Worm (Caenorhabditis elegans) whole organism, L1 larva: ENCODE results near the gene aqp-4.
A peak's percentile ranks its signal among the peaks of the same experiment; 100 is the strongest.

Experiments
- C04F5.9 ChIP-seq: sonication (generic microtip); optimal IDR thresholded peaks from 2 replicates; lab custom pipeline; 2016; ENCODE audit warnings: missing genetic modification characterization, missing compliant biosample characterization
- C16A3.4 ChIP-seq: fragments of 150-350 bp; optimal IDR thresholded peaks from 2 replicates; lab custom pipeline; 2014; ENCODE audit warnings: missing biosample characterization, missing genetic modification characterization
- C34B4.2 ChIP-seq: sonication (generic microtip); optimal IDR thresholded peaks from 2 replicates; lab custom pipeline; 2017; ENCODE audit warnings: mild to moderate bottlenecking, missing genetic modification characterization, missing compliant biosample characterization
- F16B12.6 ChIP-seq: fragments of 150-350 bp; optimal IDR thresholded peaks from 2 replicates; lab custom pipeline; 2014; ENCODE audit warnings: missing biosample characterization, missing genetic modification characterization
- Y116A8C.19 ChIP-seq: sonication (generic microtip); optimal IDR thresholded peaks from 2 replicates; lab custom pipeline; 2016; ENCODE audit warnings: missing compliant biosample characterization, missing genetic modification characterization, borderline replicate concordance
- aha-1 ChIP-seq: fragments of 150-350 bp; optimal IDR thresholded peaks from 2 replicates; lab custom pipeline; 2014; ENCODE audit warnings: missing biosample characterization, missing genetic modification characterization
- blmp-1 ChIP-seq: fragments of 150-350 bp; optimal IDR thresholded peaks from 2 replicates; lab custom pipeline; 2014; ENCODE audit warnings: missing biosample characterization, missing genetic modification characterization
- ceh-63 ChIP-seq: fragments of 200-800 bp; sonication (Bioruptor generic); optimal IDR thresholded peaks from 2 replicates; lab custom pipeline; 2018; ENCODE audit warnings: mild to moderate bottlenecking, missing genetic modification characterization, missing compliant biosample characterization
- ceh-82 ChIP-seq, 3 experiments: fragments of 150-350 bp in 1 of 3; sonication (generic microtip) in 2 of 3; optimal IDR thresholded peaks; 2 replicates each; lab custom pipeline; 2014 to 2017; ENCODE audit warnings: missing biosample characterization in 3 of 3, missing genetic modification characterization in 3 of 3
- ceh-88 ChIP-seq: fragments of 200-800 bp; sonication (Bioruptor generic); IDR thresholded peaks from 2 replicates; pipeline ENCODE4 v1.3.6; 2022; ENCODE audit warnings: missing genetic modification characterization, missing compliant biosample characterization
- dpl-1 ChIP-seq, 3 experiments: fragments of 150-350 bp in 2 of 3; sonication (generic microtip) in 1 of 3; optimal IDR thresholded peaks; 2 replicates each; lab custom pipeline; 2014 to 2017; ENCODE audit warnings: missing biosample characterization in 3 of 3, missing genetic modification characterization in 3 of 3, missing genetic modification reagents in 3 of 3
- dsc-1 ChIP-seq: sonication (generic microtip); optimal IDR thresholded peaks from 2 replicates; lab custom pipeline; 2016; ENCODE audit warnings: mild to moderate bottlenecking, missing genetic modification characterization, missing compliant biosample characterization
- efl-1 ChIP-seq, 4 experiments: fragments of 150-350 bp; optimal IDR thresholded peaks in 3 of 4; peaks in 1 of 4; 1 replicate in 1 of 4; 2 replicates in 3 of 4; lab custom pipeline; 2014; ENCODE audit warnings: missing biosample characterization in 2 of 4, missing genetic modification characterization in 2 of 4, missing genetic modification reagents in 2 of 4
- efl-3 ChIP-seq: fragments of 200-800 bp; sonication (Bioruptor generic); optimal IDR thresholded peaks from 2 replicates; lab custom pipeline; 2018; ENCODE audit warnings: mild to moderate bottlenecking, missing genetic modification characterization, missing compliant biosample characterization
- elt-2 ChIP-seq: sonication (generic microtip); optimal IDR thresholded peaks from 2 replicates; lab custom pipeline; 2016; ENCODE audit warnings: missing genetic modification characterization, mild to moderate bottlenecking, inconsistent platforms, missing compliant biosample characterization, missing genetic modification reagents
- elt-3 ChIP-seq, 6 experiments: fragments of 150-350 bp in 1 of 6; sonication (generic microtip); optimal IDR thresholded peaks; 2 replicates each; lab custom pipeline; 2017 to 2018; ENCODE audit warnings: missing biosample characterization in 6 of 6, missing genetic modification characterization in 6 of 6, inconsistent platforms in 1 of 6
- fkh-8 ChIP-seq: sonication (generic microtip); optimal IDR thresholded peaks from 2 replicates; lab custom pipeline; 2016; ENCODE audit warnings: mild to moderate bottlenecking, missing genetic modification characterization, missing compliant biosample characterization
- jun-1 ChIP-seq: fragments of 150-350 bp; optimal IDR thresholded peaks from 2 replicates; lab custom pipeline; 2014; ENCODE audit warnings: missing biosample characterization, missing genetic modification reagents, missing genetic modification characterization
- lin-35 ChIP-seq, 2 experiments: fragments of 150-350 bp; optimal IDR thresholded peaks; 2 replicates each; lab custom pipeline; 2014; ENCODE audit warnings: missing biosample characterization in 2 of 2, missing genetic modification characterization in 2 of 2, missing genetic modification reagents in 2 of 2
- lin-39 ChIP-seq: fragments of 150-350 bp; optimal IDR thresholded peaks from 2 replicates; lab custom pipeline; 2014; ENCODE audit warnings: missing biosample characterization, missing genetic modification reagents, missing genetic modification characterization
- nhr-12 ChIP-seq: sonication (generic microtip); optimal IDR thresholded peaks from 2 replicates; lab custom pipeline; 2017; ENCODE audit warnings: missing biosample characterization, missing genetic modification characterization
- nhr-76 ChIP-seq: sonication (generic microtip); optimal IDR thresholded peaks from 2 replicates; lab custom pipeline; 2017; ENCODE audit warnings: missing biosample characterization, missing genetic modification characterization
- nhr-85 ChIP-seq: sonication (generic microtip); peaks from one replicate; lab custom pipeline; 2016; ENCODE audit warnings: missing genetic modification characterization, inconsistent platforms, missing compliant biosample characterization
- nhr-90 ChIP-seq: sonication (generic microtip); optimal IDR thresholded peaks from 2 replicates; lab custom pipeline; 2016; ENCODE audit warnings: mild to moderate bottlenecking, missing genetic modification characterization, missing compliant biosample characterization; ENCODE audit not compliant: poor library complexity
- skn-1 ChIP-seq: fragments of 150-350 bp; optimal IDR thresholded peaks from 2 replicates; lab custom pipeline; 2014; ENCODE audit warnings: missing biosample characterization, missing genetic modification characterization
- snu-23 ChIP-seq: sonication (generic microtip); optimal IDR thresholded peaks from 2 replicates; lab custom pipeline; 2016; ENCODE audit warnings: missing genetic modification characterization, missing compliant biosample characterization
- sox-4 ChIP-seq: sonication (generic microtip); optimal IDR thresholded peaks from 2 replicates; lab custom pipeline; 2016; ENCODE audit warnings: missing genetic modification characterization, missing compliant biosample characterization
- sptf-1 ChIP-seq: fragments of 150-350 bp; optimal IDR thresholded peaks from 2 replicates; lab custom pipeline; 2014; ENCODE audit warnings: missing biosample characterization, missing genetic modification characterization
- tbx-2 ChIP-seq: sonication (generic microtip); optimal IDR thresholded peaks from 2 replicates; lab custom pipeline; 2016; ENCODE audit warnings: missing genetic modification characterization, missing compliant biosample characterization
- unc-130 ChIP-seq: fragments of 150-350 bp; optimal IDR thresholded peaks from 2 replicates; lab custom pipeline; 2017; ENCODE audit warnings: missing biosample characterization, missing genetic modification characterization, inconsistent platforms
- unc-86 ChIP-seq: sonication (generic microtip); optimal IDR thresholded peaks from 2 replicates; lab custom pipeline; 2016; ENCODE audit warnings: missing genetic modification characterization, missing compliant biosample characterization
- unc-98 ChIP-seq: fragments of 200-800 bp; sonication (Bioruptor generic); IDR thresholded peaks from 2 replicates; pipeline ENCODE4 v1.3.6; 2022; ENCODE audit warnings: missing genetic modification characterization, missing compliant biosample characterization
- zip-4 ChIP-seq: fragments of 200-800 bp; sonication (Bioruptor generic); optimal IDR thresholded peaks from 2 replicates; lab custom pipeline; 2018; ENCODE audit warnings: mild to moderate bottlenecking, missing genetic modification characterization, moderate library complexity, missing compliant biosample characterization

The aqp-4 gene

ce11 chrV:9706592-9706991, 30.8 kb upstream of the aqp-4 start:
- TF ChIP-seq snu-23 (no peak), nhr-12 (tag; lab: Kevin White, UChicago) (no peak), C34B4.2 (tag; lab: Kevin White, UChicago) (no peak), efl-3 (GFP tag; lab: Kevin White, UChicago) (no peak), sox-4 (tag; lab: Kevin White, UChicago) (no peak), aha-1 (tag; lab: Kevin White, UChicago) (no peak), nhr-85 (tag; lab: Kevin White, UChicago) (no peak), C04F5.9 (no peak), skn-1 (no peak), dsc-1 (tag; lab: Kevin White, UChicago) (no peak), zip-4 (no peak), unc-130 (tag; lab: Kevin White, UChicago) (no peak), lin-39 (no peak), dpl-1 (GFP tag; optimal IDR thresholded peaks at IDR 0.05; lab: Kevin White, UChicago) (no peak), lin-35 (GFP tag; optimal IDR thresholded peaks at IDR 0.05; lab: Kevin White, UChicago) (no peak), ceh-82 (tag; optimal IDR thresholded peaks at IDR 0.05; lab: Kevin White, UChicago) (no peak), unc-98 (GFP tag; lab: Robert Waterston, UW) (no peak)

- TF ChIP-seq elt-2 (tag; lab: Kevin White, UChicago), result peak; percentile 6
- no peak for TF ChIP-seq sptf-1 (tag; lab: Kevin White, UChicago)
Measured at ce11 chrV:9709747-9710146, 27.6 kb upstream of the aqp-4 start, which contains the start of gene tag-120. tag-120 (minus strand) TSS chrV:9709814.

ce11 chrV:9711174-9711573, 26.2 kb upstream of the aqp-4 start:
- TF ChIP-seq elt-2 (tag; lab: Kevin White, UChicago) (peak; percentile 71), ceh-88 (GFP tag; lab: Robert Waterston, UW) (no peak)

ce11 chrV:9712418-9713173, 24.8 kb upstream of the aqp-4 start:
- TF ChIP-seq elt-2 (tag; lab: Kevin White, UChicago), result peak; percentile 51
- no peak for TF ChIP-seq jun-1 (tag; lab: Kevin White, UChicago)

- no peak for TF ChIP-seq elt-3 (tag; optimal IDR thresholded peaks at IDR 0.05; lab: Kevin White, UChicago)
- no peak for TF ChIP-seq efl-1 (optimal IDR thresholded peaks at IDR 0.05; lab: Kevin White, UChicago)
- no peak for TF ChIP-seq efl-1 (GFP tag; optimal IDR thresholded peaks at IDR 0.05 in 1 of 2; lab: Kevin White, UChicago)
- no peak for TF ChIP-seq fkh-8 (tag; lab: Kevin White, UChicago)
Measured at ce11 chrV:9713532-9713931, 23.8 kb upstream of the aqp-4 start, which contains the start of gene F40F9.10. F40F9.10 (minus strand) TSS chrV:9713632.

- TF ChIP-seq blmp-1 (tag; lab: Kevin White, UChicago) (no peak), sptf-1 (tag; lab: Kevin White, UChicago) (no peak), F16B12.6 (tag; lab: Kevin White, UChicago) (no peak), unc-130 (tag; lab: Kevin White, UChicago) (no peak)
Measured at ce11 chrV:9714909-9715308, 22.4 kb upstream of the aqp-4 start, which contains the start of gene F40F9.3. F40F9.3 (plus strand) TSS chrV:9715209.

- TF ChIP-seq ceh-63 (GFP tag; lab: Kevin White, UChicago) (no peak), ceh-82 (tag; optimal IDR thresholded peaks at IDR 0.05; lab: Kevin White, UChicago) (no peak), nhr-90 (no peak), aha-1 (tag; lab: Kevin White, UChicago) (no peak), unc-86 (tag; lab: Kevin White, UChicago) (no peak), Y116A8C.19 (tag; lab: Kevin White, UChicago) (no peak), dsc-1 (tag; lab: Kevin White, UChicago) (no peak), elt-2 (tag; lab: Kevin White, UChicago) (no peak), dpl-1 (GFP tag; optimal IDR thresholded peaks at IDR 0.05; lab: Kevin White, UChicago) (no peak), lin-35 (GFP tag; optimal IDR thresholded peaks at IDR 0.05; lab: Kevin White, UChicago) (no peak), nhr-76 (tag; lab: Kevin White, UChicago) (no peak), C16A3.4 (tag; lab: Kevin White, UChicago) (no peak), tbx-2 (no peak)
Measured at ce11 chrV:9716397-9716796, 21.0 kb upstream of the aqp-4 start, which contains the start of gene str-188. str-188 (plus strand) TSS chrV:9716697.
